Worm (Caenorhabditis elegans): ENCODE results near the gene F54B3.1.

Gene F54B3.1

ce11 chrII:10252048-10252447 is 982 bp downstream of the F54B3.1 start:
- TF ChIP-seq lin-39 (tag; optimal IDR thresholded peaks at IDR 0.05) (no peak), nhr-76 (tag; optimal IDR thresholded peaks at IDR 0.05) (no peak)

- TF ChIP-seq ama-1 (optimal IDR thresholded peaks at IDR 0.05) (no peak), elt-2 (tag; optimal IDR thresholded peaks at IDR 0.05) (no peak), elt-1 (tag; optimal IDR thresholded peaks at IDR 0.05) (no peak), skn-1 (tag; optimal IDR thresholded peaks at IDR 0.05) (no peak), aly-2 (tag; optimal IDR thresholded peaks at IDR 0.05) (no peak), elt-3 (tag; optimal IDR thresholded peaks at IDR 0.05) (no peak), ztf-4 (tag; optimal IDR thresholded peaks at IDR 0.05) (no peak), ZK546.5 (tag; optimal IDR thresholded peaks at IDR 0.05) (no peak)
Observed at ce11 chrII:10261261-10261660, 10.2 kb downstream of the F54B3.1 start.

ce11 chrII:10270052-10270451 is 19.0 kb downstream of the F54B3.1 start, which contains the start of gene F54B3.2:
TSS of gene F54B3.2 (minus strand) at chrII:10270152.
- TF ChIP-seq nhr-76 (tag; optimal IDR thresholded peaks at IDR 0.05) (no peak), nhr-12 (tag; optimal IDR thresholded peaks at IDR 0.05) (no peak), nhr-28 (tag; optimal IDR thresholded peaks at IDR 0.05) (no peak), egl-5 (tag; optimal IDR thresholded peaks at IDR 0.05) (no peak), aly-2 (tag; optimal IDR thresholded peaks at IDR 0.05) (no peak), R02D3.7 (tag; optimal IDR thresholded peaks at IDR 0.05) (no peak), sea-2 (GFP tag; optimal IDR thresholded peaks at IDR 0.05) (no peak), nhr-77 (tag; optimal IDR thresholded peaks at IDR 0.05) (no peak), pha-4 (tag; optimal IDR thresholded peaks at IDR 0.05) (no peak), egl-27 (tag; optimal IDR thresholded peaks at IDR 0.05) (no peak), elt-2 (tag; optimal IDR thresholded peaks at IDR 0.05) (no peak), mdl-1 (tag; optimal IDR thresholded peaks at IDR 0.05) (no peak), pqm-1 (tag; optimal IDR thresholded peaks at IDR 0.05) (no peak), ZK546.5 (tag; optimal IDR thresholded peaks at IDR 0.05) (no peak), ztf-11 (tag; optimal IDR thresholded peaks at IDR 0.05) (no peak), ceh-28 (tag; optimal IDR thresholded peaks at IDR 0.05) (no peak), tbx-2 (tag; optimal IDR thresholded peaks at IDR 0.05) (no peak)

- TF ChIP-seq lsy-12 (tag; optimal IDR thresholded peaks at IDR 0.05) (no peak), eor-1 (tag; optimal IDR thresholded peaks at IDR 0.05) (no peak), lin-15B (tag; optimal IDR thresholded peaks at IDR 0.05) (no peak), ceh-16 (tag; optimal IDR thresholded peaks at IDR 0.05) (no peak), ceh-9 (tag; optimal IDR thresholded peaks at IDR 0.05) (no peak), fos-1 (tag; optimal IDR thresholded peaks at IDR 0.05) (no peak), pha-4 (tag; optimal IDR thresholded peaks at IDR 0.05) (no peak), nfya-1 (tag; optimal IDR thresholded peaks at IDR 0.05; ENCODE audit: insufficient read depth) (no peak), nhr-77 (tag; optimal IDR thresholded peaks at IDR 0.05) (no peak), ceh-82 (tag; optimal IDR thresholded peaks at IDR 0.05) (no peak), skn-1 (tag; optimal IDR thresholded peaks at IDR 0.05) (no peak)
Observed at ce11 chrII:10271093-10271492, 20.0 kb downstream of the F54B3.1 start, which contains the start of gene F54B3.4. TSS of gene F54B3.4 (minus strand) at chrII:10271193.

ce11 chrII:10279561-10279960 is 28.5 kb downstream of the F54B3.1 start, which contains the start of gene ZK971.1:
TSS of gene ZK971.1 (minus strand) at chrII:10279661.
- no peak for TF ChIP-seq ceh-9 (tag; optimal IDR thresholded peaks at IDR 0.05)
- TF ChIP-seq nhr-43 (tag; optimal IDR thresholded peaks at IDR 0.05; ENCODE audit: poor library complexity, severe bottlenecking): no peak
- TF ChIP-seq fos-1 (tag; optimal IDR thresholded peaks at IDR 0.05): no peak
- no peak for TF ChIP-seq elt-1 (tag; optimal IDR thresholded peaks at IDR 0.05)
- TF ChIP-seq lin-15B (tag; optimal IDR thresholded peaks at IDR 0.05): no peak
- no peak for TF ChIP-seq tbx-2 (tag; optimal IDR thresholded peaks at IDR 0.05)
- no peak for TF ChIP-seq unc-39 (tag; optimal IDR thresholded peaks at IDR 0.05)
- TF ChIP-seq hmg-11 (tag; optimal IDR thresholded peaks at IDR 0.05): no peak
- no peak for TF ChIP-seq pqm-1 (tag; optimal IDR thresholded peaks at IDR 0.05)
- TF ChIP-seq ceh-16 (tag; optimal IDR thresholded peaks at IDR 0.05): no peak
- no peak for TF ChIP-seq lsy-12 (tag; optimal IDR thresholded peaks at IDR 0.05)
- no peak for TF ChIP-seq ztf-4 (tag; optimal IDR thresholded peaks at IDR 0.05)
- TF ChIP-seq ceh-28 (tag; optimal IDR thresholded peaks at IDR 0.05): no peak
- no peak for TF ChIP-seq skn-1 (tag; optimal IDR thresholded peaks at IDR 0.05)
- no peak for TF ChIP-seq nfya-1 (tag; optimal IDR thresholded peaks at IDR 0.05; ENCODE audit: insufficient read depth)
- no peak for TF ChIP-seq ama-1 (optimal IDR thresholded peaks at IDR 0.05)
